Fruit fly (Drosophila melanogaster) whole organism, embryonic: ENCODE measurements around the gene Surf1.

Experiments used
- Aef1 ChIP-seq: fragments of 200-800 bp; sonication (Bioruptor generic); IDR thresholded peaks from 3 replicates; pipeline ENCODE4 v1.3.6; 2022; ENCODE audit warnings: missing biosample characterization, missing genetic modification characterization
- CG10366 ChIP-seq: fragments of 200-800 bp; sonication (Bioruptor generic); IDR thresholded peaks from 2 replicates; pipeline ENCODE4 v1.3.6; 2022; ENCODE audit warnings: missing biosample characterization, missing genetic modification characterization
- CG11085 ChIP-seq: fragments of 200-800 bp; sonication (Bioruptor generic); IDR thresholded peaks from 2 replicates; pipeline ENCODE4 v1.3.6; 2022; ENCODE audit warnings: missing biosample characterization, missing genetic modification characterization
- CG11504 ChIP-seq: fragments of 200-800 bp; sonication (Bioruptor generic); optimal IDR thresholded peaks from 3 replicates; lab custom pipeline; 2019; ENCODE audit warnings: missing biosample characterization, mild to moderate bottlenecking, missing genetic modification characterization, moderate library complexity
- CG14441 ChIP-seq: fragments of 200-800 bp; sonication (Bioruptor generic); IDR thresholded peaks from 2 replicates; pipeline ENCODE4 v1.3.6; 2022; ENCODE audit warnings: missing biosample characterization, missing genetic modification characterization
- CG15514 ChIP-seq: fragments of 200-800 bp; sonication (Bioruptor generic); optimal IDR thresholded peaks from 3 replicates; lab custom pipeline; 2017; ENCODE audit warnings: missing biosample characterization, missing genetic modification characterization, mild to moderate bottlenecking, moderate library complexity, missing genetic modification reagents
- CG15696 ChIP-seq: fragments of 200-800 bp; sonication (Bioruptor generic); optimal IDR thresholded peaks from 2 replicates; lab custom pipeline; 2019; ENCODE audit warnings: missing biosample characterization, mild to moderate bottlenecking, missing genetic modification characterization, moderate library complexity
- CG1603 ChIP-seq: fragments of 200-800 bp; sonication (Bioruptor generic); optimal IDR thresholded peaks from 2 replicates; lab custom pipeline; 2019; ENCODE audit warnings: missing biosample characterization, mild to moderate bottlenecking, missing genetic modification characterization, moderate library complexity
- CG17186 ChIP-seq: fragments of 200-800 bp; sonication (Bioruptor generic); optimal IDR thresholded peaks from 3 replicates; lab custom pipeline; 2017; ENCODE audit warnings: missing biosample characterization, missing genetic modification reagents, missing genetic modification characterization
- CG17361 ChIP-seq: fragments of 200-800 bp; sonication (Bioruptor generic); IDR thresholded peaks from 3 replicates; pipeline ENCODE4 v1.3.6; 2022; ENCODE audit warnings: missing biosample characterization, missing genetic modification characterization
- CG18011 ChIP-seq: fragments of 200-800 bp; sonication (Bioruptor generic); optimal IDR thresholded peaks from 2 replicates; lab custom pipeline; 2017; ENCODE audit warnings: missing biosample characterization, missing genetic modification characterization, mild to moderate bottlenecking, moderate library complexity, missing genotype
- CG18262 ChIP-seq: fragments of 200-800 bp; optimal IDR thresholded peaks from 3 replicates; lab custom pipeline; 2019; ENCODE audit warnings: missing biosample characterization, mild to moderate bottlenecking, missing genetic modification characterization, moderate library complexity
- CG18764 ChIP-seq: fragments of 200-800 bp; sonication (Bioruptor generic); optimal IDR thresholded peaks from 3 replicates; lab custom pipeline; 2016; ENCODE audit warnings: missing biosample characterization, missing genetic modification characterization
- CG32772 ChIP-seq: fragments of 200-800 bp; sonication (Bioruptor generic); IDR thresholded peaks from 2 replicates; pipeline ENCODE4 v1.3.6; 2022; ENCODE audit warnings: missing biosample characterization, missing genetic modification characterization
- CG5245 ChIP-seq: fragments of 200-800 bp; sonication (Bioruptor generic); optimal IDR thresholded peaks from 3 replicates; lab custom pipeline; 2016; ENCODE audit warnings: missing biosample characterization, missing genetic modification characterization
- CG6791 ChIP-seq: fragments of 200-800 bp; sonication (Bioruptor generic); IDR thresholded peaks from 3 replicates; pipeline ENCODE4 v1.3.6; 2022; ENCODE audit warnings: missing biosample characterization, missing genetic modification characterization; ENCODE audit not compliant: partially characterized antibody
- CG7745 ChIP-seq: fragments of 200-800 bp; sonication (Bioruptor generic); optimal IDR thresholded peaks from 2 replicates; lab custom pipeline; 2018; ENCODE audit warnings: missing biosample characterization, mild to moderate bottlenecking, missing genetic modification characterization, moderate library complexity
- CG7839 ChIP-seq: fragments of 200-800 bp; sonication (Bioruptor generic); optimal IDR thresholded peaks from 3 replicates; lab custom pipeline; 2018; ENCODE audit warnings: missing biosample characterization, mild to moderate bottlenecking, missing genetic modification characterization, moderate library complexity
- CG8944 ChIP-seq: fragments of 200-800 bp; sonication (Bioruptor generic); optimal IDR thresholded peaks from 3 replicates; lab custom pipeline; 2016; ENCODE audit warnings: missing biosample characterization, missing genetic modification characterization
- CoRest ChIP-seq: fragments of 200-800 bp; sonication (Bioruptor generic); optimal IDR thresholded peaks from 3 replicates; lab custom pipeline; 2018; ENCODE audit warnings: missing biosample characterization, mild to moderate bottlenecking, missing genetic modification characterization, moderate library complexity
- Dfd ChIP-seq, 2 experiments: fragments of >200 bp; optimal IDR thresholded peaks; 2 replicates each; lab custom pipeline; 2017; ENCODE audit warnings: missing biosample characterization in 2 of 2, missing genetic modification characterization in 2 of 2
- Drgx ChIP-seq: fragments of 200-800 bp; sonication (Bioruptor generic); IDR thresholded peaks from 2 replicates; pipeline ENCODE4 v1.3.6; 2022; ENCODE audit warnings: missing biosample characterization, missing genetic modification characterization
- E2f1 ChIP-seq: fragments of 200-800 bp; sonication (Bioruptor generic); IDR thresholded peaks from 2 replicates; pipeline ENCODE4 v1.3.6; 2022; ENCODE audit warnings: missing biosample characterization, missing genetic modification characterization
- Jarid2 ChIP-seq: fragments of 200-800 bp; sonication (Bioruptor generic); optimal IDR thresholded peaks from 3 replicates; lab custom pipeline; 2017; ENCODE audit warnings: mild to moderate bottlenecking, missing biosample characterization, missing genetic modification reagents, missing genetic modification characterization
- Med ChIP-seq: fragments of 200-800 bp; sonication (Bioruptor generic); peaks from one replicate; lab custom pipeline; 2016; ENCODE audit warnings: missing biosample characterization, missing genetic modification characterization, mild to moderate bottlenecking, inconsistent platforms, moderate library complexity
- NC2β ChIP-seq: fragments of 200-800 bp; sonication (Bioruptor generic); optimal IDR thresholded peaks from 2 replicates; lab custom pipeline; 2016; ENCODE audit warnings: missing biosample characterization, missing genetic modification characterization
- Ptx1 ChIP-seq: fragments of 200-800 bp; sonication (Bioruptor generic); IDR thresholded peaks from 2 replicates; pipeline ENCODE4 v1.3.6; 2022; ENCODE audit warnings: missing biosample characterization, missing genetic modification characterization
- Ravus ChIP-seq: fragments of 200-800 bp; sonication (Bioruptor generic); IDR thresholded peaks from 2 replicates; pipeline ENCODE4 v1.3.6; 2022; ENCODE audit warnings: missing biosample characterization, missing genetic modification characterization
- Sry-β ChIP-seq: fragments of 200-800 bp; sonication (Bioruptor generic); optimal IDR thresholded peaks from 2 replicates; lab custom pipeline; 2018; ENCODE audit warnings: missing biosample characterization, mild to moderate bottlenecking, missing genetic modification characterization, moderate library complexity
- Xbp1 ChIP-seq: fragments of 200-800 bp; sonication (Bioruptor generic); optimal IDR thresholded peaks from 3 replicates; lab custom pipeline; 2016; ENCODE audit warnings: missing biosample characterization, mild to moderate bottlenecking, missing genetic modification characterization
- bigmax ChIP-seq: fragments of 200-800 bp; sonication (Bioruptor generic); optimal IDR thresholded peaks from 2 replicates; lab custom pipeline; 2018; ENCODE audit warnings: missing biosample characterization, mild to moderate bottlenecking, missing genetic modification characterization
- crp ChIP-seq, 2 experiments: fragments of 200-800 bp; sonication (Bioruptor generic); optimal IDR thresholded peaks; 2 replicates in 1 of 2; 3 replicates in 1 of 2; lab custom pipeline; 2017; ENCODE audit warnings: missing biosample characterization in 2 of 2, missing genetic modification characterization in 2 of 2, mild to moderate bottlenecking in 1 of 2, moderate library complexity in 1 of 2
- eve ChIP-seq, 2 experiments: fragments of >200 bp; optimal IDR thresholded peaks; 2 replicates each; lab custom pipeline; 2017; ENCODE audit warnings: missing biosample characterization in 2 of 2, missing genetic modification characterization in 2 of 2
- ewg ChIP-seq: fragments of 200-800 bp; sonication (Bioruptor generic); optimal IDR thresholded peaks from 3 replicates; lab custom pipeline; 2017; ENCODE audit warnings: mild to moderate bottlenecking, missing biosample characterization, missing genetic modification reagents, missing genetic modification characterization
- fd96Cb ChIP-seq: fragments of 200-800 bp; sonication (Bioruptor generic); optimal IDR thresholded peaks from 2 replicates; lab custom pipeline; 2018; ENCODE audit warnings: missing biosample characterization, mild to moderate bottlenecking, missing genetic modification characterization, moderate library complexity
- gcm2 ChIP-seq: fragments of 200-800 bp; sonication (Bioruptor generic); optimal IDR thresholded peaks from 2 replicates; lab custom pipeline; 2016; ENCODE audit warnings: missing biosample characterization, missing genetic modification characterization
- jing ChIP-seq: fragments of 200-800 bp; sonication (Bioruptor generic); optimal IDR thresholded peaks from 2 replicates; lab custom pipeline; 2018; ENCODE audit warnings: missing biosample characterization, mild to moderate bottlenecking, missing genetic modification characterization
- kni ChIP-seq: fragments of 200-800 bp; sonication (Bioruptor generic); optimal IDR thresholded peaks from 3 replicates; lab custom pipeline; 2017; ENCODE audit warnings: mild to moderate bottlenecking, missing biosample characterization, missing genetic modification reagents, missing genetic modification characterization
- maf-S ChIP-seq: fragments of 200-800 bp; sonication (Bioruptor generic); optimal IDR thresholded peaks from 2 replicates; lab custom pipeline; 2016; ENCODE audit warnings: missing biosample characterization, missing genetic modification characterization
- prd ChIP-seq, 3 experiments: fragments of >200 bp in 2 of 3; fragments of 200-800 bp in 1 of 3; sonication (Bioruptor generic) in 1 of 3; optimal IDR thresholded peaks in 2 of 3; IDR thresholded peaks in 1 of 3; 2 replicates in 2 of 3; 3 replicates in 1 of 3; pipeline versions ENCODE4 v1.3.6 to Lab custom; 2017 to 2022; ENCODE audit warnings: missing biosample characterization in 1 of 3, missing genetic modification characterization in 1 of 3
- psq ChIP-seq: fragments of 200-800 bp; sonication (Bioruptor generic); optimal IDR thresholded peaks from 2 replicates; lab custom pipeline; 2017; ENCODE audit warnings: missing biosample characterization, missing genetic modification characterization
- pzg ChIP-seq: fragments of 200-800 bp; sonication (Bioruptor generic); optimal IDR thresholded peaks from 3 replicates; lab custom pipeline; 2018; ENCODE audit warnings: missing biosample characterization, mild to moderate bottlenecking, missing genetic modification characterization, moderate library complexity
- schlank ChIP-seq: fragments of 200-800 bp; sonication (Bioruptor generic); optimal IDR thresholded peaks from 2 replicates; lab custom pipeline; 2018; ENCODE audit warnings: missing biosample characterization, mild to moderate bottlenecking, missing genetic modification characterization
- sim ChIP-seq: fragments of 200-800 bp; sonication (Bioruptor generic); IDR thresholded peaks from 2 replicates; pipeline ENCODE4 v1.3.6; 2022; ENCODE audit warnings: missing biosample characterization, missing genetic modification characterization
- sisA ChIP-seq: fragments of 200-800 bp; sonication (Bioruptor generic); IDR thresholded peaks from 2 replicates; pipeline ENCODE4 v1.3.6; 2022; ENCODE audit warnings: missing biosample characterization, missing genetic modification characterization
- slp2 ChIP-seq: fragments of 200-800 bp; sonication (Bioruptor generic); optimal IDR thresholded peaks from 2 replicates; lab custom pipeline; 2016; ENCODE audit warnings: missing biosample characterization, missing genetic modification characterization
- tin ChIP-seq: fragments of 200-800 bp; sonication (Bioruptor generic); optimal IDR thresholded peaks from 3 replicates; lab custom pipeline; 2016; ENCODE audit warnings: missing biosample characterization, missing genetic modification characterization
- trem ChIP-seq: fragments of 200-800 bp; optimal IDR thresholded peaks from 3 replicates; lab custom pipeline; 2019; ENCODE audit warnings: missing biosample characterization, mild to moderate bottlenecking, missing genetic modification characterization, moderate library complexity
- unc-4 ChIP-seq: fragments of 200-800 bp; sonication (Bioruptor generic); IDR thresholded peaks from 2 replicates; pipeline ENCODE4 v1.3.6; 2022; ENCODE audit warnings: missing biosample characterization, missing genetic modification characterization; ENCODE audit not compliant: partially characterized antibody

Surf1 gene

DNA sequence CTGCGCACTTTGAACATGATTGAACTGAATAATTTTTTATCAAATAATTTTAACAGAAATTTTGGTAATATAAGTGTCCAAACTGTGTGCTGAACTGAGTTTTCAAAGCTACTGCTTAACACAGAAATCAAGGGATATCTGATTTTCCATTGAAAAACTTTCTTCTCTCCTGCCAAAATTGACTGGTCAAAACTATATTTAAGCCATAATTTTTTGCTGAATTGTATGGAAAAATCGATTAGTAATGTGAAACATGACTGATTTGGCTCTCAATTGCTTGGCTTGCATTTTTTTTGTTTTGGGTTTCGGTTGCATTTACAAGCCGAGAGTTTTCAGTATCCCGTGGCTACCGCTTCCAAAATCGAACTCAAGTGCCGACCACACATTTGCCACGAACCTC, 26.3 kb downstream of the Surf1 start, which contains the start of the genes CG32388 and CG43439:
CG32388 (minus strand) TSS at position 101 of the 400 bp plus-strand sequence.
CG43439 (minus strand) TSS at position 101 of the 400 bp plus-strand sequence.
- TF ChIP-seq ewg (GFP tag; lab: Kevin White, UChicago) = no peak
- no peak for TF ChIP-seq sim (GFP tag; lab: Robert Waterston, UW)
- no peak for TF ChIP-seq Drgx
- TF ChIP-seq CG10366 (GFP tag; lab: Robert Waterston, UW) = no peak
- no peak for TF ChIP-seq CG17186
- TF ChIP-seq Sry-β (GFP tag; lab: Kevin White, UChicago) = no peak
- no peak for TF ChIP-seq CG14441 (GFP tag; lab: Robert Waterston, UW)
- no peak for TF ChIP-seq kni
- no peak for TF ChIP-seq CG8944
- TF ChIP-seq gcm2 = no peak
- TF ChIP-seq Ravus (GFP tag; lab: Robert Waterston, UW) = no peak
- no peak for TF ChIP-seq E2f1 (GFP tag; lab: Robert Waterston, UW)
- TF ChIP-seq CG18262 (tag; lab: Kevin White, UChicago) = no peak
- no peak for TF ChIP-seq psq
- no peak for TF ChIP-seq CG15514 (GFP tag; lab: Kevin White, UChicago)
- TF ChIP-seq CG17361 (GFP tag; lab: Robert Waterston, UW) = no peak
- TF ChIP-seq Dfd (GFP tag; optimal IDR thresholded peaks at IDR 0.05; lab: Kevin White, UChicago) = no peak
- no peak for TF ChIP-seq CG5245 (GFP tag; lab: Kevin White, UChicago)
- TF ChIP-seq Aef1 = no peak

- TF ChIP-seq Ptx1 (peak; percentile 91), CG6791 (GFP tag; lab: Robert Waterston, UW) (no peak), unc-4 (GFP tag; lab: Robert Waterston, UW) (no peak), fd96Cb (tag; lab: Kevin White, UChicago) (peak; percentile 92), CG14441 (GFP tag; lab: Robert Waterston, UW) (peak; percentile 79), CG11504 (tag; lab: Kevin White, UChicago) (peak; percentile 96), slp2 (GFP tag; lab: Kevin White, UChicago) (peak; percentile 69), sisA (peak; percentile 86), CG7745 (no peak), CG7839 (peak; percentile 94), Med (GFP tag; lab: Kevin White, UChicago) (peak; percentile 92), Jarid2 (GFP tag; lab: Kevin White, UChicago) (peak; percentile 79), eve (GFP tag; optimal IDR thresholded peaks at IDR 0.05; lab: Kevin White, UChicago) (peak in 1 of 2 experiments; percentile 90), CG1603 (tag; lab: Kevin White, UChicago) (peak; percentile 51), maf-S (GFP tag; lab: Kevin White, UChicago) (peak; percentile 43), NC2β (GFP tag; lab: Kevin White, UChicago) (peak; percentile 13), schlank (tag; lab: Kevin White, UChicago) (peak; percentile 7), crp (GFP tag; optimal IDR thresholded peaks at IDR 0.05; lab: Kevin White, UChicago) (peak in 1 of 2 experiments; percentile 45), CG15696 (tag; lab: Kevin White, UChicago) (peak; percentile 92), trem (peak; percentile 90), CG18011 (GFP tag; lab: Kevin White, UChicago) (peak; percentile 60), CG11085 (GFP tag; lab: Robert Waterston, UW) (peak; percentile 52; the same call in 1 of the 2 replicates), CG18764 (peak; percentile 82), CoRest (tag; lab: Kevin White, UChicago) (peak; percentile 97), bigmax (GFP tag; lab: Kevin White, UChicago) (no peak), jing (no peak), pzg (GFP tag; lab: Kevin White, UChicago) (no peak), prd (optimal IDR thresholded peaks at IDR 0.05; lab: Kevin White, UChicago) (no peak), prd (GFP tag; IDR thresholded peaks at IDR 0.05; lab: Robert Waterston, UW) (peak; percentile 87), Xbp1 (peak; percentile 87), CG32772 (GFP tag; lab: Robert Waterston, UW) (peak; percentile 79), tin (GFP tag; lab: Kevin White, UChicago) (peak; percentile 93)
Measured at dm6 chr3L:6988942-6989569, 30.9 kb downstream of the Surf1 start.
